Fruit fly (Drosophila melanogaster): ENCODE results near the gene mtrm.
A peak's percentile ranks its signal among the peaks of the same experiment; 100 is the strongest.

mtrm gene

DNA sequence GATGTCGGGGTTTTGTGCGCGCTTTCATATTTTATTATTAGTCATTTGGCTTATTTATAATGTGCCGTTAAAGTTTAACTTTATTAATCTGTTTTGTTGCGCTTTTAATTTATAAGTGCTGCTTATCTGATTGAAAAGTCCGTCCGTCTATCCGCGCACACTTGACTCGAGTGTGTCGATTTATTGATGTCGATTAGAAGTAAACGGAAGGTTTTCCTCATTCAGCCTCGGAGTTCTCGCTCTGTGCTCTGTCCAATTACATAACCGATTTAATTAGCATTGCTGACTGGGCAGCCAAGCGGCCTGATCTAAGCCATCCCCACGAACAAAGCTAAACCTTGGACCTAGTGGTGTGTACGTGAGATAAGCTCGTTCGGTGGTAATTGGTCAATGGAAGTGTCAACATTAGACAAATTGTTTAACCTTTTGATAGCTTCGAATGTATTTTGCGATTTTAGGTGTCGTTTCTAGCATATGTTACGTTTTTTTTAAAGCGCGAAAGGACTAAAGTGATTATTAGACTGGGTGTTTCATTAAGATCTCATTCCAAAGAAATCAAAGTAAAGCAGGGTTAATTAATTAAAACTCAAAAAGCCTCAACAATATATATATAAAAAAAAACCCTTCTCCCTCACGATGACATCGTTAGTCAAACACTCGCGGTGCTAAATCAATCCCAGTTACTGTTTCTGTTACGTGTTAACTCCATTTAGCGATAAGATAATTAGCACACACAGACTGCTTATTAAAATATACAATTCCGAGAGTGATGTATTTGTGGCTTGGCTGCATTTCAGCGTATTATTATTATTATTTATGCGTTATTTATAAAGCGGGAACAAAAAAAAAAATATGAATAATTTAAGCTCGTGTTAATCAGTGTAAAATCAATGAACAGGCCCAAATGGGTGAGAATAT lies 40.9 kb downstream of the mtrm start (continued):
- TF ChIP-seq CG10669 (GFP tag; optimal IDR thresholded peaks at IDR 0.05), result no peak
- no peak for TF ChIP-seq fd85E (GFP tag; optimal IDR thresholded peaks at IDR 0.05)
- TF ChIP-seq CG31627 (GFP tag; optimal IDR thresholded peaks at IDR 0.05), result no peak

DNA sequence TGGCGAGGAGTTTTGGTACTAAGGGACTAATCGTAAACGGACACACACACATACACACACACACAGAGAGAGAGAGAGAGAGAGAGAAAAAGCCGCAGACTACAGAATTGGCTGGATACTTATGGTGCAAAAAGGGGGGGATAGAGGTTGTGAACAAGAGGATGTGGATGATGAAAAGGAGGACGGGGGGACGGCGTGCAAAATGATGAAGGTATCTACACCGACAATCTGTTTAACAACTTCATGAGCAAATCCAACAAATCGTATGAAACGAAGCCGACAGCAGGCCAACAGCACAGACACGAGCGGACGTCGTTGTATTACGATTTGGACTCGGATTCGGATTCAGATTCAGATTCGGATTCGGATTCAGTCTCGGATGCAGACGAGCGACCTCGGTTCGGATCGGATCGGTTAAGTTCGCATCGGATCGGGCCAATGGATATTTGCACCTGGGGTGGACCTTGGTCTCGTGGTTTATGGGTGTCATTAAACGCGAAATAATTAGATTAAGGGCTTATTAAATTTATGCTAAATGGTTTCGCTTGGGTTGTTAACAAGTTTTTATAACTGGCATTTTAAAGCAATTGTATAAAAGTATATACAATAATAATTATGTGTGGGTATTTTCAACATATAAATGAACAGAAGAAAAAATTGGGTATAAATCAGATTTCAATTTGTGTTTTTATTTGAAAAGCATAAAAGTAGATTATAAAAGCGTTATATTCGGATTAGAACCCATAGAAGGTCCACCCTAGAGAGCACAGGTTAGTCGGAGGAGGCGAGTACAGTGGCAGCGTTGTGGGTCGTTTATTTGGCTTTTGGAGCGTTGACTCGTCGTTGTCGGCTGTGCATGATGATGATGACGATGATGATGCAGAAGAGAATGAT lies 42.5 kb downstream of the mtrm start:
- TF ChIP-seq Blimp-1 (GFP tag; optimal IDR thresholded peaks at IDR 0.05), result peak; percentile 85
- TF ChIP-seq dsx (GFP tag; optimal IDR thresholded peaks at IDR 0.05; ENCODE audit: poor library complexity, severe bottlenecking), result peak; percentile 86
- peak; percentile 95 for TF ChIP-seq CG10631 (GFP tag; optimal IDR thresholded peaks at IDR 0.05)
- peak; percentile 99 for TF ChIP-seq Eip78C (GFP tag)
- peak; percentile 86 for TF ChIP-seq eg (GFP tag; IDR thresholded peaks at IDR 0.05)
- TF ChIP-seq Eip75B (GFP tag; optimal IDR thresholded peaks at IDR 0.05), result peak; percentile 96
- peak; percentile 93 for TF ChIP-seq Sox102F (GFP tag; optimal IDR thresholded peaks at IDR 0.05)
- peak; percentile 91 for TF ChIP-seq CG6163 (GFP tag; IDR thresholded peaks at IDR 0.05)
- TF ChIP-seq dac (GFP tag; optimal IDR thresholded peaks at IDR 0.05), result peak; percentile 75
- TF ChIP-seq fd59A (GFP tag; optimal IDR thresholded peaks at IDR 0.05), result peak; percentile 89
- peak; percentile 97 for TF ChIP-seq CG11762 (GFP tag; optimal IDR thresholded peaks at IDR 0.05; ENCODE audit: insufficient read depth)
- TF ChIP-seq net (GFP tag; optimal IDR thresholded peaks at IDR 0.05), result peak; percentile 95
- TF ChIP-seq CG15336 (GFP tag; IDR thresholded peaks at IDR 0.05), result peak; percentile 94
- TF ChIP-seq Met (GFP tag; optimal IDR thresholded peaks at IDR 0.05), result peak; percentile 94
- TF ChIP-seq svp (GFP tag), result peak; percentile 99
- peak; percentile 81 for TF ChIP-seq CG1621 (tag; optimal IDR thresholded peaks at IDR 0.05)
- peak; percentile 86 for TF ChIP-seq vri (GFP tag; optimal IDR thresholded peaks at IDR 0.05)
- TF ChIP-seq Sox15 (GFP tag; optimal IDR thresholded peaks at IDR 0.05), result peak; percentile 82
- TF ChIP-seq CG11902 (GFP tag; optimal IDR thresholded peaks at IDR 0.05), result peak; percentile 89
- peak; percentile 95 for TF ChIP-seq acj6 (GFP tag; optimal IDR thresholded peaks at IDR 0.05)
- TF ChIP-seq CG31627 (GFP tag; optimal IDR thresholded peaks at IDR 0.05), result peak; percentile 89
- peak; percentile 95 for TF ChIP-seq CG32006 (GFP tag; optimal IDR thresholded peaks at IDR 0.05)
- peak; percentile 91 for TF ChIP-seq Smox (GFP tag; optimal IDR thresholded peaks at IDR 0.05)
- peak; percentile 90 for TF ChIP-seq cyc (GFP tag; optimal IDR thresholded peaks at IDR 0.05)
- TF ChIP-seq CG34406 (GFP tag; optimal IDR thresholded peaks at IDR 0.05), result peak; percentile 95
- peak; percentile 92 for TF ChIP-seq Eip93F (GFP tag; optimal IDR thresholded peaks at IDR 0.05)
- peak; percentile 91 for TF ChIP-seq pdm3 (GFP tag; optimal IDR thresholded peaks at IDR 0.05)
- TF ChIP-seq CG6276 (GFP tag; optimal IDR thresholded peaks at IDR 0.05), result peak; percentile 97
- peak; percentile 96 for TF ChIP-seq CG16779 (tag; optimal IDR thresholded peaks at IDR 0.05)
- peak; percentile 89 for TF ChIP-seq Sox14 (GFP tag; optimal IDR thresholded peaks at IDR 0.05)
- TF ChIP-seq CG3919 (GFP tag; optimal IDR thresholded peaks at IDR 0.05), result peak; percentile 98
- peak; percentile 95 to 96 for TF ChIP-seq ss (GFP tag; optimal IDR thresholded peaks at IDR 0.05)
- peak; percentile 95 for TF ChIP-seq CG6808 (GFP tag; optimal IDR thresholded peaks at IDR 0.05)
- TF ChIP-seq CG11294 (GFP tag; IDR thresholded peaks at IDR 0.05), result peak; percentile 86
- peak; percentile 96 for TF ChIP-seq spab (GFP tag; optimal IDR thresholded peaks at IDR 0.05)
- peak; percentile 92 for TF ChIP-seq CG8319 (GFP tag; optimal IDR thresholded peaks at IDR 0.05)
- TF ChIP-seq CG6854 (GFP tag; optimal IDR thresholded peaks at IDR 0.05), result peak; percentile 94
- peak; percentile 74 for TF ChIP-seq fkh (GFP tag; optimal IDR thresholded peaks at IDR 0.05)
- peak; percentile 94 for TF ChIP-seq topi (GFP tag; optimal IDR thresholded peaks at IDR 0.05)
- TF ChIP-seq CG8119 (GFP tag; IDR thresholded peaks at IDR 0.05), result peak; percentile 98
- peak; percentile 86 for TF ChIP-seq Hr39 (GFP tag; optimal IDR thresholded peaks at IDR 0.05)
- peak; percentile 88 for TF ChIP-seq Hr4 (GFP tag; optimal IDR thresholded peaks at IDR 0.05)
- peak; percentile 94 for TF ChIP-seq OdsH (GFP tag; optimal IDR thresholded peaks at IDR 0.05)
